Fruit fly (Drosophila melanogaster): ENCODE results near the gene CG42709.
A peak's percentile ranks its signal among the peaks of the same experiment; 100 is the strongest.

Gene CG42709

dm6 chr3L:12804730-12805170 lies 14.8 kb downstream of the CG42709 start, which contains the start of gene Atg1 (continued):
- TF ChIP-seq fd96Cb (tag; optimal IDR thresholded peaks at IDR 0.05), result no peak
- peak; percentile 5 for TF ChIP-seq Myb (GFP tag; optimal IDR thresholded peaks at IDR 0.05)
- TF ChIP-seq Ptx1 (GFP tag; IDR thresholded peaks at IDR 0.05), result no peak
- no peak for TF ChIP-seq gsb-n (tag; optimal IDR thresholded peaks at IDR 0.05)
- TF ChIP-seq Atf3 (GFP tag; optimal IDR thresholded peaks at IDR 0.05), result no peak
- TF ChIP-seq CG32767 (GFP tag; IDR thresholded peaks at IDR 0.05), result no peak
- no peak for TF ChIP-seq Spps (tag; optimal IDR thresholded peaks at IDR 0.05)
- TF ChIP-seq dm (GFP tag; optimal IDR thresholded peaks at IDR 0.05), result no peak
- TF ChIP-seq wor (GFP tag; IDR thresholded peaks at IDR 0.05), result no peak
- no peak for TF ChIP-seq H2.0 (GFP tag; IDR thresholded peaks at IDR 0.05)
- TF ChIP-seq ash1 (GFP tag; optimal IDR thresholded peaks at IDR 0.05), result peak; percentile 19
- no peak for TF ChIP-seq CG13775 (GFP tag; optimal IDR thresholded peaks at IDR 0.05)
- TF ChIP-seq sqz (GFP tag; optimal IDR thresholded peaks at IDR 0.05), result no peak
- no peak for TF ChIP-seq dati (GFP tag; IDR thresholded peaks at IDR 0.05)
- no peak for TF ChIP-seq CG8944 (GFP tag; optimal IDR thresholded peaks at IDR 0.05)
- no peak for TF ChIP-seq CG30403 (GFP tag; optimal IDR thresholded peaks at IDR 0.05)
- TF ChIP-seq D (optimal IDR thresholded peaks at IDR 0.05), result no peak
- no peak for TF ChIP-seq D (GFP tag; optimal IDR thresholded peaks at IDR 0.05)
- no peak for TF ChIP-seq CG7963 (GFP tag; IDR thresholded peaks at IDR 0.05; ENCODE audit: partially characterized antibody)
- TF ChIP-seq Oaz (GFP tag; IDR thresholded peaks at IDR 0.05), result no peak
- no peak for TF ChIP-seq CG8281 (tag; optimal IDR thresholded peaks at IDR 0.05)
- peak; percentile 15 for TF ChIP-seq CG2678 (tag; optimal IDR thresholded peaks at IDR 0.05)
- no peak for TF ChIP-seq Elba2 (GFP tag; optimal IDR thresholded peaks at IDR 0.05)
- TF ChIP-seq Fer2 (tag; optimal IDR thresholded peaks at IDR 0.05), result no peak
- TF ChIP-seq CG6175 (GFP tag; IDR thresholded peaks at IDR 0.05), result no peak
- TF ChIP-seq sug (tag; optimal IDR thresholded peaks at IDR 0.05), result no peak
- TF ChIP-seq dmrt99B (tag; optimal IDR thresholded peaks at IDR 0.05), result no peak
- no peak for TF ChIP-seq Ada2b (GFP tag; IDR thresholded peaks at IDR 0.05)
- TF ChIP-seq BEAF-32 (GFP tag; optimal IDR thresholded peaks at IDR 0.05), result peak; percentile 37
- no peak for TF ChIP-seq CG4820 (GFP tag; optimal IDR thresholded peaks at IDR 0.05)
- no peak for TF ChIP-seq CG6813 (GFP tag; optimal IDR thresholded peaks at IDR 0.05)
- TF ChIP-seq Camta (GFP tag; optimal IDR thresholded peaks at IDR 0.05), result no peak
- TF ChIP-seq nerfin-1 (tag; optimal IDR thresholded peaks at IDR 0.05), result no peak
- no peak for TF ChIP-seq NfI (GFP tag; optimal IDR thresholded peaks at IDR 0.05)
- TF ChIP-seq CG10274 (GFP tag; optimal IDR thresholded peaks at IDR 0.05), result no peak
- TF ChIP-seq CG5953 (GFP tag; IDR thresholded peaks at IDR 0.05), result no peak
- no peak for TF ChIP-seq Dad (GFP tag; optimal IDR thresholded peaks at IDR 0.05)
- TF ChIP-seq CG4707 (GFP tag; optimal IDR thresholded peaks at IDR 0.05), result no peak
- TF ChIP-seq CG14441 (GFP tag; IDR thresholded peaks at IDR 0.05), result no peak
- TF ChIP-seq Hr39 (optimal IDR thresholded peaks at IDR 0.05), result no peak
- TF ChIP-seq shn (GFP tag; optimal IDR thresholded peaks at IDR 0.05), result no peak
- no peak for TF ChIP-seq sim (GFP tag; IDR thresholded peaks at IDR 0.05)
- TF ChIP-seq row (GFP tag; IDR thresholded peaks at IDR 0.05), result peak; percentile 37; the same call in 2 of the 3 replicates
- no peak for TF ChIP-seq schlank (tag; optimal IDR thresholded peaks at IDR 0.05)
- TF ChIP-seq CG4360 (GFP tag; IDR thresholded peaks at IDR 0.05), result no peak
- no peak for TF ChIP-seq al (GFP tag; IDR thresholded peaks at IDR 0.05)
- TF ChIP-seq CG4854 (GFP tag; optimal IDR thresholded peaks at IDR 0.05), result no peak
- TF ChIP-seq CG15696 (tag; optimal IDR thresholded peaks at IDR 0.05), result no peak
- no peak for TF ChIP-seq tup (GFP tag; optimal IDR thresholded peaks at IDR 0.05)
- no peak for TF ChIP-seq pum (GFP tag; optimal IDR thresholded peaks at IDR 0.05)
- TF ChIP-seq Blimp-1 (GFP tag; optimal IDR thresholded peaks at IDR 0.05), result no peak
- TF ChIP-seq CG34224 (GFP tag; IDR thresholded peaks at IDR 0.05; ENCODE audit: partially characterized antibody), result peak; percentile 45; the same call in 1 of the 3 replicates
- peak; percentile 33; the same call in 1 of the 3 replicates for TF ChIP-seq ci (GFP tag; IDR thresholded peaks at IDR 0.05)
